Worm (Caenorhabditis elegans): ENCODE measurements around the gene bath-9.
A peak's percentile ranks its signal among the peaks of the same experiment; 100 is the strongest.

Gene bath-9

DNA sequence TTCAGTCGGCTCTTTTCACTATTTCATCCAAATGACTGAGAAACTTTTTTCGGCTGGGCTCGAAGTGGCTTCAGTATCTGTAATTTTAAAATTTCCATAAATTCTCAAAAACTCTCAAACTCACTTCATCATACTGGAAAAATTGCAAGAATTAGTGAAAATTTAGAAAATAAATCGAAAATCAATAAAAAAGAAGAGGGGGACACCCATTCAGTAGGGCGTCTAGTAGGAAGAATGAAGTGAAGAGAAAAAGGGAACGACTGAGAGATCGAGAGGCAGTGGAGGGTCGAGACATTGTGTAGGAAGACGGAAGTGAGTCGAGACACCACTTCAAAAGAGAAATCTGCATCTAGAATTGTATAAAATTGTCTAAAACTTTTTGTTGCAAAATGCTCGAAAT lies 3.0 kb upstream of the bath-9 start:
- TF ChIP-seq ceh-88 (GFP tag; IDR thresholded peaks at IDR 0.05) (no peak), nhr-71 (tag; optimal IDR thresholded peaks at IDR 0.05) (no peak), C34B4.2 (tag; optimal IDR thresholded peaks at IDR 0.05) (no peak), hlh-17 (GFP tag; optimal IDR thresholded peaks at IDR 0.05; ENCODE audit: borderline replicate concordance) (no peak), mef-2 (tag; optimal IDR thresholded peaks at IDR 0.05) (no peak), lin-39 (tag; optimal IDR thresholded peaks at IDR 0.05) (no peak), hlh-4 (tag; optimal IDR thresholded peaks at IDR 0.05) (no peak), zag-1 (tag; optimal IDR thresholded peaks at IDR 0.05) (no peak), efl-1 (optimal IDR thresholded peaks at IDR 0.05) (peak in 1 of 2 experiments; percentile 4), efl-1 (GFP tag; optimal IDR thresholded peaks at IDR 0.05 in 1 of 2) (no peak), unc-98 (GFP tag; IDR thresholded peaks at IDR 0.05) (no peak), blmp-1 (tag; optimal IDR thresholded peaks at IDR 0.05) (peak; percentile 8), xbp-1 (tag; optimal IDR thresholded peaks at IDR 0.05) (no peak), nhr-20 (tag; optimal IDR thresholded peaks at IDR 0.05) (no peak)

- no peak for TF ChIP-seq sptf-1 (tag; optimal IDR thresholded peaks at IDR 0.05)
- no peak for TF ChIP-seq sup-37 (GFP tag; optimal IDR thresholded peaks at IDR 0.05)
- TF ChIP-seq lin-15B (tag; optimal IDR thresholded peaks at IDR 0.05): no peak
- no peak for TF ChIP-seq xbp-1 (tag; optimal IDR thresholded peaks at IDR 0.05)
- TF ChIP-seq lin-35 (GFP tag; optimal IDR thresholded peaks at IDR 0.05): no peak
- TF ChIP-seq Y116A8C.19 (tag; optimal IDR thresholded peaks at IDR 0.05; ENCODE audit: borderline replicate concordance): no peak
- TF ChIP-seq zip-4 (GFP tag; optimal IDR thresholded peaks at IDR 0.05): no peak
- TF ChIP-seq pag-3 (tag; optimal IDR thresholded peaks at IDR 0.05; ENCODE audit: borderline replicate concordance, insufficient read depth): no peak
- no peak for TF ChIP-seq ces-1 (GFP tag; optimal IDR thresholded peaks at IDR 0.05)
- no peak for TF ChIP-seq unc-62 (GFP tag; optimal IDR thresholded peaks at IDR 0.05)
- no peak for TF ChIP-seq nhr-47 (tag; optimal IDR thresholded peaks at IDR 0.05)
- TF ChIP-seq ceh-63 (GFP tag; optimal IDR thresholded peaks at IDR 0.05): no peak
- TF ChIP-seq sox-4 (tag; optimal IDR thresholded peaks at IDR 0.05): no peak
- TF ChIP-seq snpc-4 (tag; optimal IDR thresholded peaks at IDR 0.05): no peak
- no peak for TF ChIP-seq pqm-1 (tag; optimal IDR thresholded peaks at IDR 0.05)
- no peak for TF ChIP-seq ztf-11 (tag; optimal IDR thresholded peaks at IDR 0.05)
- TF ChIP-seq swsn-7 (tag; optimal IDR thresholded peaks at IDR 0.05): no peak
- no peak for TF ChIP-seq ets-5 (GFP tag; IDR thresholded peaks at IDR 0.05)
- TF ChIP-seq egl-13 (tag; optimal IDR thresholded peaks at IDR 0.05): no peak
- TF ChIP-seq nhr-28 (tag; optimal IDR thresholded peaks at IDR 0.05): no peak
Measured at ce11 chrII:3374779-3375178, 2.1 kb upstream of the bath-9 start, which contains the start of gene bath-10. bath-10 (plus strand) TSS chrII:3375079.

DNA sequence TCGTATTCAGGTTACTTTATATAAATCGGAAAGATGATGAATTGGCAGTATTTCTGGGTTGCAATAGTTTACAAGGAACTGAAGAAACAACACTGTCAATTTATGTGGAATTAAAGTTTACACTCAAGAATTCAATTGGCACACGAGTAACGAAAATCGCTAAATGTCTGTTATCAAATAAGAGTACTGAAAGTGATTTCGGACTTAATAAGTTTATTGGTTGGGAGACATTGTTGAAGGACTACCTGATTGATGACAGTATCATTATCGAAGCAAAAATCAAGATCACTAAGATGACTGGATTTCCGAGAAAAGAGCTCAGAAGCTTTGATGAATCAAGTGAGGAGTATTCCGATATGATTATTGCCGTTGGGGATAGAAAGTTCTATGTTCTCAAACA lies 1.6 kb upstream of the bath-9 start:
- TF ChIP-seq nhr-77 (tag; optimal IDR thresholded peaks at IDR 0.05) (no peak), egl-13 (tag; optimal IDR thresholded peaks at IDR 0.05) (no peak), ama-1 (optimal IDR thresholded peaks at IDR 0.05) (no peak), efl-1 (optimal IDR thresholded peaks at IDR 0.05) (no peak), efl-1 (GFP tag; optimal IDR thresholded peaks at IDR 0.05 in 1 of 2) (no peak), F16B12.6 (tag; optimal IDR thresholded peaks at IDR 0.05) (no peak), blmp-1 (tag; optimal IDR thresholded peaks at IDR 0.05) (no peak), nhr-90 (tag; optimal IDR thresholded peaks at IDR 0.05; ENCODE audit: poor library complexity) (no peak), egl-27 (tag; optimal IDR thresholded peaks at IDR 0.05) (no peak), ceh-88 (GFP tag; IDR thresholded peaks at IDR 0.05) (no peak), fos-1 (tag; optimal IDR thresholded peaks at IDR 0.05) (no peak), unc-62 (GFP tag; optimal IDR thresholded peaks at IDR 0.05) (no peak), swsn-7 (tag; optimal IDR thresholded peaks at IDR 0.05) (no peak), fkh-8 (tag; optimal IDR thresholded peaks at IDR 0.05) (no peak), nhr-237 (tag; optimal IDR thresholded peaks at IDR 0.05) (no peak)

Measured in whole organism, L1 larva.